Fruit fly (Drosophila melanogaster) whole organism, embryonic: ENCODE results near the gene CG42650.
A peak's percentile ranks its signal among the peaks of the same experiment; 100 is the strongest.

ENCODE experiments used
- Atf-2 ChIP-seq: fragments of 200-800 bp; sonication (Bioruptor generic); optimal IDR thresholded peaks from 2 replicates; lab custom pipeline; 2016; ENCODE audit warnings: missing biosample characterization, missing genetic modification characterization
- C15 ChIP-seq: fragments of 200-800 bp; sonication (Bioruptor generic); IDR thresholded peaks from 3 replicates; pipeline ENCODE4 v1.3.6; 2022; ENCODE audit warnings: missing biosample characterization, missing genetic modification characterization
- CG10267 ChIP-seq: fragments of 200-800 bp; sonication (Bioruptor generic); optimal IDR thresholded peaks from 2 replicates; lab custom pipeline; 2018; ENCODE audit warnings: missing biosample characterization, mild to moderate bottlenecking, missing genetic modification characterization, moderate library complexity
- CG10321 ChIP-seq: fragments of 200-800 bp; sonication (Bioruptor generic); IDR thresholded peaks from 2 replicates; pipeline ENCODE4 v1.3.6; 2022; ENCODE audit warnings: missing biosample characterization, missing genetic modification characterization
- CG11247 ChIP-seq: fragments of 200-800 bp; sonication (Bioruptor generic); IDR thresholded peaks from 2 replicates; pipeline ENCODE4 v1.3.6; 2022; ENCODE audit warnings: missing biosample characterization, missing genetic modification characterization
- CG14965 ChIP-seq: fragments of 200-800 bp; sonication (Bioruptor generic); optimal IDR thresholded peaks from 2 replicates; lab custom pipeline; 2016; ENCODE audit warnings: missing biosample characterization, missing genetic modification characterization, borderline replicate concordance
- CG17328 ChIP-seq: fragments of 200-800 bp; sonication (Bioruptor generic); IDR thresholded peaks from 2 replicates; pipeline ENCODE4 v1.3.6; 2022; ENCODE audit warnings: missing biosample characterization, missing genetic modification characterization
- CG18262 ChIP-seq: fragments of 200-800 bp; optimal IDR thresholded peaks from 3 replicates; lab custom pipeline; 2019; ENCODE audit warnings: missing biosample characterization, mild to moderate bottlenecking, missing genetic modification characterization, moderate library complexity
- CG2889 ChIP-seq: fragments of 200-800 bp; sonication (Bioruptor generic); IDR thresholded peaks from 3 replicates; pipeline ENCODE4 v1.3.6; 2022; ENCODE audit warnings: missing biosample characterization, missing genetic modification characterization
- CG30431 ChIP-seq: fragments of 200-800 bp; sonication (Bioruptor generic); optimal IDR thresholded peaks from 2 replicates; lab custom pipeline; 2017; ENCODE audit warnings: missing biosample characterization, missing genetic modification characterization
- CG31388 ChIP-seq: fragments of 200-800 bp; sonication (Bioruptor generic); optimal IDR thresholded peaks from 2 replicates; lab custom pipeline; 2016; ENCODE audit warnings: missing biosample characterization, missing genetic modification characterization
- CG3838 ChIP-seq: fragments of 200-800 bp; sonication (Bioruptor generic); optimal IDR thresholded peaks from 3 replicates; lab custom pipeline; 2016; ENCODE audit warnings: missing biosample characterization, missing genetic modification characterization
- CG4404 ChIP-seq: fragments of 200-800 bp; sonication (Bioruptor generic); IDR thresholded peaks from 2 replicates; pipeline ENCODE4 v1.3.6; 2022; ENCODE audit warnings: missing biosample characterization, missing genetic modification characterization
- CG4424 ChIP-seq: fragments of 200-800 bp; sonication (Bioruptor generic); optimal IDR thresholded peaks from 3 replicates; lab custom pipeline; 2016; ENCODE audit warnings: missing biosample characterization, missing genetic modification characterization
- CG6254 ChIP-seq: fragments of 200-800 bp; sonication (Bioruptor generic); optimal IDR thresholded peaks from 3 replicates; lab custom pipeline; 2017; ENCODE audit warnings: mild to moderate bottlenecking, missing biosample characterization, missing genetic modification reagents, missing genetic modification characterization
- CG6765 ChIP-seq: fragments of 200-800 bp; sonication (Bioruptor generic); optimal IDR thresholded peaks from 3 replicates; lab custom pipeline; 2017; ENCODE audit warnings: missing biosample characterization, mild to moderate bottlenecking, missing genetic modification characterization
- CG7839 ChIP-seq: fragments of 200-800 bp; sonication (Bioruptor generic); optimal IDR thresholded peaks from 3 replicates; lab custom pipeline; 2018; ENCODE audit warnings: missing biosample characterization, mild to moderate bottlenecking, missing genetic modification characterization, moderate library complexity
- CrebB ChIP-seq: fragments of 200-800 bp; sonication (Bioruptor generic); optimal IDR thresholded peaks from 3 replicates; lab custom pipeline; 2018; ENCODE audit warnings: missing biosample characterization, mild to moderate bottlenecking, missing genetic modification characterization
- Dll ChIP-seq: fragments of 200-800 bp; sonication (Bioruptor generic); IDR thresholded peaks from 4 replicates; pipeline ENCODE4 v1.3.6; 2022; ENCODE audit warnings: missing biosample characterization, missing genetic modification characterization; ENCODE audit not compliant: partially characterized antibody
- Drgx ChIP-seq: fragments of 200-800 bp; sonication (Bioruptor generic); IDR thresholded peaks from 2 replicates; pipeline ENCODE4 v1.3.6; 2022; ENCODE audit warnings: missing biosample characterization, missing genetic modification characterization
- Eip74EF ChIP-seq, 2 experiments: fragments of 200-800 bp in 1 of 2; fragments of >200 bp in 1 of 2; sonication (Bioruptor generic) in 1 of 2; optimal IDR thresholded peaks; 2 replicates each; lab custom pipeline; 2017 to 2019; ENCODE audit warnings: missing biosample characterization in 2 of 2, missing genetic modification characterization in 2 of 2, mild to moderate bottlenecking in 1 of 2, moderate library complexity in 1 of 2
- HLH54F ChIP-seq: fragments of 200-800 bp; sonication (Bioruptor generic); optimal IDR thresholded peaks from 3 replicates; lab custom pipeline; 2016; ENCODE audit warnings: missing biosample characterization, missing genetic modification characterization
- HmgD ChIP-seq: fragments of 200-800 bp; sonication (Bioruptor generic); optimal IDR thresholded peaks from 3 replicates; lab custom pipeline; 2016; ENCODE audit warnings: missing biosample characterization, missing genetic modification characterization
- Med ChIP-seq: fragments of 200-800 bp; sonication (Bioruptor generic); peaks from one replicate; lab custom pipeline; 2016; ENCODE audit warnings: missing biosample characterization, missing genetic modification characterization, mild to moderate bottlenecking, inconsistent platforms, moderate library complexity
- Sox102F ChIP-seq: fragments of 200-800 bp; sonication (Bioruptor generic); optimal IDR thresholded peaks from 2 replicates; lab custom pipeline; 2018; ENCODE audit warnings: missing biosample characterization, mild to moderate bottlenecking, missing genetic modification characterization, moderate library complexity
- Taf1 ChIP-seq: fragments of 200-800 bp; sonication (Bioruptor generic); IDR thresholded peaks from 2 replicates; pipeline ENCODE4 v1.3.6; 2022; ENCODE audit warnings: missing biosample characterization, missing genetic modification characterization
- Tbp ChIP-seq: fragments of >200 bp; optimal IDR thresholded peaks from 2 replicates; lab custom pipeline; 2018; ENCODE audit warnings: missing biosample characterization, missing genetic modification characterization
- Usf ChIP-seq: fragments of 200-800 bp; sonication (Bioruptor generic); optimal IDR thresholded peaks from 2 replicates; lab custom pipeline; 2017; ENCODE audit warnings: missing genotype, missing biosample characterization, missing genetic modification characterization
- amos ChIP-seq: fragments of 200-800 bp; sonication (Bioruptor generic); IDR thresholded peaks from 2 replicates; pipeline ENCODE4 v1.3.6; 2022; ENCODE audit warnings: missing biosample characterization, missing genetic modification characterization; ENCODE audit not compliant: partially characterized antibody
- ash1 ChIP-seq: fragments of 200-800 bp; sonication (Bioruptor generic); optimal IDR thresholded peaks from 2 replicates; lab custom pipeline; 2018; ENCODE audit warnings: missing biosample characterization, mild to moderate bottlenecking, missing genetic modification characterization
- caup ChIP-seq: fragments of 200-800 bp; sonication (Bioruptor generic); optimal IDR thresholded peaks from 3 replicates; lab custom pipeline; 2017; ENCODE audit warnings: missing biosample characterization, mild to moderate bottlenecking, missing genetic modification characterization, moderate library complexity; ENCODE audit not compliant: severe bottlenecking
- crol ChIP-seq: fragments of 200-800 bp; sonication (Bioruptor generic); IDR thresholded peaks from 2 replicates; pipeline ENCODE4 v1.3.6; 2022; ENCODE audit warnings: missing biosample characterization, missing genetic modification characterization
- dan ChIP-seq: fragments of 200-800 bp; sonication (Bioruptor generic); IDR thresholded peaks from 2 replicates; pipeline ENCODE4 v1.3.6; 2022; ENCODE audit warnings: missing biosample characterization, missing genetic modification characterization
- danr ChIP-seq: fragments of 200-800 bp; sonication (Bioruptor generic); IDR thresholded peaks from 2 replicates; pipeline ENCODE4 v1.3.6; 2022; ENCODE audit warnings: missing biosample characterization, missing genetic modification characterization
- dm ChIP-seq: fragments of 200-800 bp; sonication (Bioruptor generic); optimal IDR thresholded peaks from 3 replicates; lab custom pipeline; 2016; ENCODE audit warnings: missing biosample characterization, missing genetic modification characterization
- en ChIP-seq: fragments of 200-800 bp; sonication (Bioruptor generic); optimal IDR thresholded peaks from 2 replicates; lab custom pipeline; 2016; ENCODE audit warnings: missing biosample characterization, missing genetic modification characterization
- esg ChIP-seq: fragments of 200-800 bp; sonication (Bioruptor generic); conservative IDR thresholded peaks from 2 replicates; pipeline ENCODE4 v1.3.6; 2022; ENCODE audit warnings: missing biosample characterization, missing genetic modification characterization
- exex ChIP-seq: fragments of 200-800 bp; sonication (Bioruptor generic); optimal IDR thresholded peaks from 4 replicates; lab custom pipeline; 2018; ENCODE audit warnings: missing biosample characterization, mild to moderate bottlenecking, missing genetic modification characterization, moderate library complexity
- fd64A ChIP-seq: fragments of 200-800 bp; sonication (Bioruptor generic); optimal IDR thresholded peaks from 3 replicates; lab custom pipeline; 2018; ENCODE audit warnings: missing biosample characterization, mild to moderate bottlenecking, missing genetic modification characterization
- her ChIP-seq: fragments of 200-800 bp; sonication (Bioruptor generic); optimal IDR thresholded peaks from 2 replicates; lab custom pipeline; 2016; ENCODE audit warnings: missing biosample characterization, missing genetic modification characterization
- insv ChIP-seq, 2 experiments: fragments of 200-800 bp; sonication (Bioruptor generic); optimal IDR thresholded peaks; 3 replicates each; lab custom pipeline; 2016 to 2018; ENCODE audit warnings: missing biosample characterization in 2 of 2, missing genetic modification characterization in 2 of 2
- ken ChIP-seq: fragments of 200-800 bp; sonication (Bioruptor generic); IDR thresholded peaks from 3 replicates; pipeline ENCODE4 v1.3.6; 2022; ENCODE audit warnings: missing biosample characterization, missing genetic modification characterization
- lilli ChIP-seq: fragments of 200-800 bp; sonication (Bioruptor generic); optimal IDR thresholded peaks from 3 replicates; lab custom pipeline; 2016; ENCODE audit warnings: missing biosample characterization, missing genetic modification characterization
- lmd ChIP-seq: fragments of 200-800 bp; sonication (Bioruptor generic); IDR thresholded peaks from 2 replicates; pipeline ENCODE4 v1.3.6; 2022; ENCODE audit warnings: missing biosample characterization, missing genetic modification characterization
- lov ChIP-seq, 2 experiments: fragments of 200-800 bp in 1 of 2; fragments of >200 bp in 1 of 2; sonication (Bioruptor generic) in 1 of 2; IDR thresholded peaks in 1 of 2; optimal IDR thresholded peaks in 1 of 2; 2 replicates in 1 of 2; 3 replicates in 1 of 2; pipeline versions ENCODE4 v1.3.6 to Lab custom; 2017 to 2022; ENCODE audit warnings: missing biosample characterization in 1 of 2, missing genetic modification characterization in 1 of 2
- pho ChIP-seq: fragments of 200-800 bp; sonication (Bioruptor generic); optimal IDR thresholded peaks from 2 replicates; lab custom pipeline; 2016; ENCODE audit warnings: missing biosample characterization, missing genetic modification characterization
- repo ChIP-seq: fragments of 200-800 bp; sonication (Bioruptor generic); optimal IDR thresholded peaks from 2 replicates; lab custom pipeline; 2016; ENCODE audit warnings: missing biosample characterization, missing genetic modification characterization
- sob ChIP-seq: fragments of 200-800 bp; sonication (Bioruptor generic); IDR thresholded peaks from 2 replicates; pipeline ENCODE4 v1.3.6; 2022; ENCODE audit warnings: missing biosample characterization, missing genetic modification characterization
- sr ChIP-seq: fragments of 200-800 bp; sonication (Bioruptor generic); IDR thresholded peaks from 3 replicates; pipeline ENCODE4 v1.3.6; 2022; ENCODE audit warnings: missing biosample characterization, missing genetic modification characterization
- ssp ChIP-seq: fragments of 200-800 bp; sonication (Bioruptor generic); IDR thresholded peaks from 2 replicates; pipeline ENCODE4 v1.3.6; 2022; ENCODE audit warnings: missing biosample characterization, missing genetic modification characterization
- yki ChIP-seq: fragments of >200 bp; optimal IDR thresholded peaks from 3 replicates; lab custom pipeline; 2018
- zfh2 ChIP-seq: fragments of 200-800 bp; sonication (Bioruptor generic); optimal IDR thresholded peaks from 2 replicates; lab custom pipeline; 2016; ENCODE audit warnings: missing biosample characterization, missing genetic modification characterization

CG42650 gene

DNA sequence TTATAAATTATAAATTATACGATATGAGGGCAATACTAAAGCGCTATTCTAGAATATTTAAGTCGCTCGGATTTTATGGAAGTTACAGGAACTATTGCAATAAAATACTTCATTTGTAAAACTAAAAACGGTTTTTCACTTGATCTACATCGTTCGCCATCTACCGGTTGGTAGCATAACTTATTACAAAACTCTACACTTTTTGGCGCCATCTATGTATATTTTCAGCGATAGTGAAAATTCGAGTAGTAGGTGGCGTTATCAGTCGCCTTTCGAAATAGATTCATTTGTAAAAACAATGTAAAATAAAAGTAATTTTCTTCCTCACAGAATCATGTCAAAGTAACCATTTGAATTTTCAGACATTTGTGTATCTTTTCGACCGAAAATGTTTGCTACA lies 44.8 kb upstream of the CG42650 start, which contains the start of gene nxf4 (continued):
- TF ChIP-seq insv (GFP tag; optimal IDR thresholded peaks at IDR 0.05; lab: Kevin White, UChicago): peak in 1 of 2 experiments; percentile 64
- TF ChIP-seq Sox102F: peak; percentile 80
- TF ChIP-seq HmgD (GFP tag; lab: Kevin White, UChicago): peak; percentile 74
- peak; percentile 84 for TF ChIP-seq ken (GFP tag; lab: Robert Waterston, UW)
- peak; percentile 69 for TF ChIP-seq CG30431 (GFP tag; lab: Kevin White, UChicago)
- peak; percentile 62 for TF ChIP-seq CG10267 (tag; lab: Kevin White, UChicago)
- peak; percentile 78 for TF ChIP-seq lilli (GFP tag; lab: Kevin White, UChicago)
- no peak for TF ChIP-seq CG6765 (GFP tag; lab: Kevin White, UChicago)
- TF ChIP-seq Taf1 (GFP tag; lab: Robert Waterston, UW): no peak
- TF ChIP-seq zfh2 (GFP tag; lab: Kevin White, UChicago): peak; percentile 34
- peak; percentile 73 for TF ChIP-seq amos
- peak; percentile 72 for TF ChIP-seq pho
- no peak for TF ChIP-seq sr (GFP tag; lab: Robert Waterston, UW)
- TF ChIP-seq CG14965 (GFP tag; lab: Kevin White, UChicago): peak; percentile 100
- no peak for TF ChIP-seq C15 (GFP tag; lab: Robert Waterston, UW)
- peak; percentile 83 for TF ChIP-seq CG4424 (GFP tag; lab: Kevin White, UChicago)
- TF ChIP-seq CG6254: no peak
- TF ChIP-seq Dll (GFP tag; lab: Robert Waterston, UW): no peak
- TF ChIP-seq CG2889: no peak
- TF ChIP-seq CG18262 (tag; lab: Kevin White, UChicago): no peak
- peak; percentile 74 for TF ChIP-seq en (GFP tag; lab: Kevin White, UChicago)
- peak; percentile 43; the same call in 1 of the 2 replicates for TF ChIP-seq CG4404 (GFP tag; lab: Robert Waterston, UW)
- TF ChIP-seq dan (GFP tag; lab: Robert Waterston, UW): no peak
- no peak for TF ChIP-seq CG10321 (GFP tag; lab: Robert Waterston, UW)
- no peak for TF ChIP-seq fd64A (GFP tag; lab: Kevin White, UChicago)
- no peak for TF ChIP-seq Usf (GFP tag; lab: Kevin White, UChicago)
- TF ChIP-seq sob (GFP tag; lab: Robert Waterston, UW): peak; percentile 83; the same call in 1 of the 2 replicates
- TF ChIP-seq danr (GFP tag; lab: Robert Waterston, UW): no peak
- TF ChIP-seq CG3838: no peak
- TF ChIP-seq her (GFP tag; lab: Kevin White, UChicago): peak; percentile 57
- peak; percentile 81 for TF ChIP-seq lmd (GFP tag; lab: Robert Waterston, UW)
- TF ChIP-seq yki (lab: Kevin White, UChicago): no peak
- TF ChIP-seq ssp (GFP tag; lab: Robert Waterston, UW): peak; percentile 51; the same call in 1 of the 2 replicates
- no peak for TF ChIP-seq lov (optimal IDR thresholded peaks at IDR 0.05; lab: Kevin White, UChicago)
- TF ChIP-seq lov (GFP tag; IDR thresholded peaks at IDR 0.05; lab: Robert Waterston, UW): peak; percentile 73; the same call in 2 of the 3 replicates
- peak; percentile 68 for TF ChIP-seq HLH54F (GFP tag; lab: Kevin White, UChicago)
- no peak for TF ChIP-seq Med (GFP tag; lab: Kevin White, UChicago)
- TF ChIP-seq CG31388 (GFP tag; lab: Kevin White, UChicago): peak; percentile 44
- peak; percentile 69 for TF ChIP-seq CG7839
- TF ChIP-seq Eip74EF (GFP tag; optimal IDR thresholded peaks at IDR 0.05; lab: Kevin White, UChicago): no peak
- peak; percentile 65 for TF ChIP-seq repo (GFP tag; lab: Kevin White, UChicago)
- TF ChIP-seq CG17328 (GFP tag; lab: Robert Waterston, UW): peak; percentile 56
- TF ChIP-seq crol: no peak
- peak; percentile 63 for TF ChIP-seq Atf-2 (GFP tag; lab: Kevin White, UChicago)
- no peak for TF ChIP-seq ash1 (GFP tag; lab: Kevin White, UChicago)
- peak; percentile 85 for TF ChIP-seq CG11247
- TF ChIP-seq Tbp (GFP tag; lab: Kevin White, UChicago): no peak
- no peak for TF ChIP-seq exex
- TF ChIP-seq caup (GFP tag; lab: Kevin White, UChicago): peak; percentile 68
- TF ChIP-seq esg (GFP tag; lab: Robert Waterston, UW): peak; percentile 28; the same call in 1 of the 2 replicates
- no peak for TF ChIP-seq Drgx (GFP tag; lab: Robert Waterston, UW)
- peak; percentile 9 for TF ChIP-seq CrebB (tag; lab: Kevin White, UChicago)
- TF ChIP-seq dm (GFP tag; lab: Kevin White, UChicago): peak; percentile 67
